Worm (Caenorhabditis elegans) whole organism, young adult: Measurements from ENCODE around the gene M117.4.
"Not testable (repeated sequence)": the region's sequence is repeated elsewhere in the genome, so short reads cannot be mapped to it uniquely, and the experiment has no call there.

ENCODE experiments used
- B0019.2 ChIP-seq: fragments of 200-800 bp; sonication (Bioruptor generic); conservative IDR thresholded peaks from 2 replicates; pipeline ENCODE4 v1.3.6; 2022; ENCODE audit warnings: missing genetic modification reagents, missing genetic modification characterization, missing compliant biosample characterization
- F37B4.10 ChIP-seq: fragments of 200-800 bp; sonication (Bioruptor generic); IDR thresholded peaks from 2 replicates; pipeline ENCODE4 v1.3.6; 2022; ENCODE audit warnings: missing genetic modification characterization, missing compliant biosample characterization
- K11D2.4 ChIP-seq: fragments of 200-800 bp; sonication (Bioruptor generic); IDR thresholded peaks from 2 replicates; pipeline ENCODE4 v1.3.6; 2022; ENCODE audit warnings: missing genetic modification reagents, missing genetic modification characterization, missing compliant biosample characterization
- K12H6.12 ChIP-seq: fragments of 200-800 bp; sonication (Bioruptor generic); optimal IDR thresholded peaks from 2 replicates; lab custom pipeline; 2018; ENCODE audit warnings: mild to moderate bottlenecking, missing genetic modification characterization, missing compliant biosample characterization
- T07F8.4 ChIP-seq: sonication (generic microtip); optimal IDR thresholded peaks from 2 replicates; lab custom pipeline; 2016; ENCODE audit warnings: mild to moderate bottlenecking, missing genetic modification characterization, moderate library complexity, missing compliant biosample characterization
- Y56A3A.18 ChIP-seq: fragments of 200-800 bp; sonication (Bioruptor generic); IDR thresholded peaks from 2 replicates; pipeline ENCODE4 v1.3.6; 2022; ENCODE audit warnings: missing genetic modification reagents, missing genetic modification characterization, missing compliant biosample characterization
- Y95B8A.8 ChIP-seq: fragments of 200-800 bp; sonication (Bioruptor generic); IDR thresholded peaks from 2 replicates; pipeline ENCODE4 v1.3.6; 2022; ENCODE audit warnings: missing genetic modification reagents, missing genetic modification characterization, missing compliant biosample characterization
- ZK185.1 ChIP-seq: sonication (generic microtip); optimal IDR thresholded peaks from 2 replicates; lab custom pipeline; 2016; ENCODE audit warnings: mild to moderate bottlenecking, missing genetic modification characterization, missing compliant biosample characterization; ENCODE audit not compliant: poor library complexity, severe bottlenecking
- aptf-3 ChIP-seq: fragments of 200-800 bp; sonication (Bioruptor generic); IDR thresholded peaks from 2 replicates; pipeline ENCODE4 v1.3.6; 2022; ENCODE audit warnings: missing genetic modification characterization, missing compliant biosample characterization
- athp-1 ChIP-seq: sonication (generic microtip); optimal IDR thresholded peaks from 2 replicates; lab custom pipeline; 2017; ENCODE audit warnings: mild to moderate bottlenecking, missing genetic modification characterization, missing compliant biosample characterization
- attf-5 ChIP-seq: fragments of 200-800 bp; sonication (Bioruptor generic); optimal IDR thresholded peaks from 2 replicates; lab custom pipeline; 2018; ENCODE audit warnings: mild to moderate bottlenecking, missing genetic modification characterization, missing compliant biosample characterization
- bed-1 ChIP-seq: fragments of 200-800 bp; sonication (Bioruptor generic); IDR thresholded peaks from 2 replicates; pipeline ENCODE4 v1.3.6; 2022; ENCODE audit warnings: missing genetic modification reagents, missing genetic modification characterization, missing compliant biosample characterization
- cebp-1 ChIP-seq, 2 experiments: fragments of 200-800 bp in 1 of 2; sonication (Bioruptor generic) in 1 of 2; sonication (generic microtip) in 1 of 2; IDR thresholded peaks in 1 of 2; optimal IDR thresholded peaks in 1 of 2; 2 replicates each; pipeline versions ENCODE4 v1.3.6 to Lab custom; 2017 to 2022; ENCODE audit warnings: missing compliant biosample characterization in 2 of 2, missing genetic modification characterization in 2 of 2, mild to moderate bottlenecking in 1 of 2, missing genetic modification reagents in 1 of 2, moderate library complexity in 1 of 2
- cebp-2 ChIP-seq: fragments of 200-800 bp; sonication (Bioruptor generic); IDR thresholded peaks from 2 replicates; pipeline ENCODE4 v1.3.6; 2022; ENCODE audit warnings: missing genetic modification characterization, missing compliant biosample characterization
- ceh-27 ChIP-seq: fragments of 200-800 bp; sonication (Bioruptor generic); optimal IDR thresholded peaks from 2 replicates; lab custom pipeline; 2018; ENCODE audit warnings: mild to moderate bottlenecking, missing genetic modification characterization, moderate library complexity, missing compliant biosample characterization
- ceh-79 ChIP-seq: sonication (generic microtip); optimal IDR thresholded peaks from 2 replicates; lab custom pipeline; 2017; ENCODE audit warnings: mild to moderate bottlenecking, missing genetic modification characterization, missing compliant biosample characterization
- dpff-1 ChIP-seq: sonication (generic microtip); optimal IDR thresholded peaks from 2 replicates; lab custom pipeline; 2017; ENCODE audit warnings: mild to moderate bottlenecking, missing genetic modification characterization, missing compliant biosample characterization
- egl-18 ChIP-seq: fragments of 200-800 bp; sonication (Bioruptor generic); IDR thresholded peaks from 2 replicates; pipeline ENCODE4 v1.3.6; 2022; ENCODE audit warnings: missing genetic modification reagents, missing genetic modification characterization, missing compliant biosample characterization
- hmg-20 ChIP-seq: fragments of 200-800 bp; sonication (Bioruptor generic); IDR thresholded peaks from 2 replicates; pipeline ENCODE4 v1.3.6; 2022; ENCODE audit warnings: missing genetic modification reagents, missing genetic modification characterization, missing compliant biosample characterization
- let-607 ChIP-seq, 2 experiments: fragments of 200-800 bp in 1 of 2; sonication (Bioruptor generic) in 1 of 2; sonication (generic microtip) in 1 of 2; optimal IDR thresholded peaks; 2 replicates each; lab custom pipeline; 2016 to 2018; ENCODE audit warnings: mild to moderate bottlenecking in 2 of 2, missing compliant biosample characterization in 2 of 2, missing genetic modification characterization in 2 of 2, moderate library complexity in 2 of 2, missing genotype in 1 of 2
- lir-1 ChIP-seq: fragments of 200-800 bp; sonication (Bioruptor generic); conservative IDR thresholded peaks from 2 replicates; pipeline ENCODE4 v1.3.6; 2022; ENCODE audit warnings: missing genetic modification reagents, missing genetic modification characterization, missing compliant biosample characterization
- lsy-27 ChIP-seq: sonication (generic microtip); optimal IDR thresholded peaks from 2 replicates; lab custom pipeline; 2017; ENCODE audit warnings: missing genetic modification characterization, mild to moderate bottlenecking, missing compliant biosample characterization, antibody characterized with exemption, missing genotype, borderline replicate concordance; ENCODE audit not compliant: insufficient read depth
- madf-3 ChIP-seq: fragments of 200-800 bp; sonication (Bioruptor generic); IDR thresholded peaks from 2 replicates; pipeline ENCODE4 v1.3.6; 2022; ENCODE audit warnings: missing genetic modification reagents, missing genetic modification characterization, missing compliant biosample characterization
- mcd-1 ChIP-seq: fragments of 200-800 bp; sonication (Bioruptor generic); IDR thresholded peaks from 2 replicates; pipeline ENCODE4 v1.3.6; 2022; ENCODE audit warnings: missing genetic modification reagents, missing genetic modification characterization, missing compliant biosample characterization
- nfyb-1 ChIP-seq: fragments of 200-800 bp; sonication (Bioruptor generic); IDR thresholded peaks from 2 replicates; pipeline ENCODE4 v1.3.6; 2022; ENCODE audit warnings: missing genetic modification reagents, missing genetic modification characterization, missing compliant biosample characterization
- nhr-90 ChIP-seq: sonication (generic microtip); optimal IDR thresholded peaks from 2 replicates; lab custom pipeline; 2016; ENCODE audit warnings: missing genotype, mild to moderate bottlenecking, missing genetic modification characterization, missing compliant biosample characterization
- snpc-1.3 ChIP-seq: sonication (generic microtip); optimal IDR thresholded peaks from 2 replicates; lab custom pipeline; 2017; ENCODE audit warnings: missing genetic modification characterization, mild to moderate bottlenecking, missing compliant biosample characterization, antibody characterized with exemption, moderate library complexity, missing genotype, missing genetic modification reagents; ENCODE audit not compliant: insufficient read depth
- tlf-1 ChIP-seq: fragments of 200-800 bp; sonication (Bioruptor generic); optimal IDR thresholded peaks from 2 replicates; lab custom pipeline; 2018; ENCODE audit warnings: mild to moderate bottlenecking, missing genetic modification characterization, missing compliant biosample characterization
- zim-3 ChIP-seq: sonication (generic microtip); optimal IDR thresholded peaks from 2 replicates; lab custom pipeline; 2017; ENCODE audit warnings: mild to moderate bottlenecking, missing genetic modification characterization, moderate library complexity, missing compliant biosample characterization
- ztf-25 ChIP-seq: fragments of 200-800 bp; sonication (Bioruptor generic); IDR thresholded peaks from 2 replicates; pipeline ENCODE4 v1.3.6; 2022; ENCODE audit warnings: missing genetic modification reagents, missing genetic modification characterization, missing compliant biosample characterization

M117.4 gene

ce11 chrIV:11851882-11852281 is 18.5 kb upstream of the M117.4 start, which contains the start of gene F38H4.5:
Gene F38H4.5, plus strand, starts transcription at chrIV:11852182.
- no peak for TF ChIP-seq ceh-79 (tag; lab: Kevin White, UChicago)
- TF ChIP-seq B0019.2 (GFP tag; lab: Robert Waterston, UW): no peak
- TF ChIP-seq ZK185.1 (tag; lab: Kevin White, UChicago): no peak
- TF ChIP-seq F37B4.10 (GFP tag; lab: Robert Waterston, UW): no peak
- no peak for TF ChIP-seq ceh-27 (GFP tag; lab: Kevin White, UChicago)
- TF ChIP-seq tlf-1: no peak
- no peak for TF ChIP-seq mcd-1

- TF ChIP-seq zim-3 (tag; lab: Kevin White, UChicago) (no peak), ceh-79 (tag; lab: Kevin White, UChicago) (no peak), ZK185.1 (tag; lab: Kevin White, UChicago) (no peak), T07F8.4 (tag; lab: Kevin White, UChicago) (no peak)
Measured at ce11 chrIV:11847771-11848312, 14.5 kb upstream of the M117.4 start, which contains the start of the genes F38H4.6 and F38H4.4. Gene F38H4.6, minus strand, starts transcription at chrIV:11847871. Gene F38H4.4, plus strand, starts transcription at chrIV:11848262.

- TF ChIP-seq madf-3 (GFP tag; lab: Robert Waterston, UW): no peak
- TF ChIP-seq lir-1: no peak
- TF ChIP-seq ztf-25 (GFP tag; lab: Robert Waterston, UW): no peak
- TF ChIP-seq nfyb-1 (GFP tag; lab: Robert Waterston, UW): no peak
- TF ChIP-seq F37B4.10 (GFP tag; lab: Robert Waterston, UW): no peak
- TF ChIP-seq tlf-1: no peak
- TF ChIP-seq cebp-1 (GFP tag; IDR thresholded peaks at IDR 0.05; lab: Robert Waterston, UW): no peak
- no peak for TF ChIP-seq cebp-1 (tag; optimal IDR thresholded peaks at IDR 0.05; lab: Kevin White, UChicago)
- TF ChIP-seq T07F8.4 (tag; lab: Kevin White, UChicago): no peak
Measured at ce11 chrIV:11842121-11842520, 8.8 kb upstream of the M117.4 start, which contains the start of gene F38H4.3. Gene F38H4.3, plus strand, starts transcription at chrIV:11842421.

- no peak for TF ChIP-seq bed-1 (GFP tag; lab: Robert Waterston, UW)
- TF ChIP-seq snpc-1.3 (tag; lab: Kevin White, UChicago): no peak
- TF ChIP-seq K11D2.4 (GFP tag; lab: Robert Waterston, UW): no peak
- no peak for TF ChIP-seq dpff-1
- no peak for TF ChIP-seq hmg-20
- no peak for TF ChIP-seq Y56A3A.18
- TF ChIP-seq nfyb-1 (GFP tag; lab: Robert Waterston, UW): no peak
- TF ChIP-seq athp-1 (tag; lab: Kevin White, UChicago): no peak
- TF ChIP-seq aptf-3 (GFP tag; lab: Robert Waterston, UW): no peak
- TF ChIP-seq nhr-90 (tag; lab: Kevin White, UChicago): no peak
- TF ChIP-seq lsy-27: no peak
- no peak for TF ChIP-seq let-607 (tag; optimal IDR thresholded peaks at IDR 0.05; lab: Kevin White, UChicago)
- TF ChIP-seq Y95B8A.8 (GFP tag; lab: Robert Waterston, UW): no peak
- no peak for TF ChIP-seq K12H6.12
Measured at ce11 chrIV:11838657-11839056, 5.3 kb upstream of the M117.4 start, which contains the start of gene fbxb-3. Gene fbxb-3, plus strand, starts transcription at chrIV:11838957.

ce11 chrIV:11828012-11828411 is 5.3 kb downstream of the M117.4 start, which contains the start of gene M117.6:
Gene M117.6, minus strand, starts transcription at chrIV:11828112.
- not testable (repeated sequence) for TF ChIP-seq egl-18; cebp-2; attf-5 (GFP tag; lab: Kevin White, UChicago)
